In the genomic region with DNA sequence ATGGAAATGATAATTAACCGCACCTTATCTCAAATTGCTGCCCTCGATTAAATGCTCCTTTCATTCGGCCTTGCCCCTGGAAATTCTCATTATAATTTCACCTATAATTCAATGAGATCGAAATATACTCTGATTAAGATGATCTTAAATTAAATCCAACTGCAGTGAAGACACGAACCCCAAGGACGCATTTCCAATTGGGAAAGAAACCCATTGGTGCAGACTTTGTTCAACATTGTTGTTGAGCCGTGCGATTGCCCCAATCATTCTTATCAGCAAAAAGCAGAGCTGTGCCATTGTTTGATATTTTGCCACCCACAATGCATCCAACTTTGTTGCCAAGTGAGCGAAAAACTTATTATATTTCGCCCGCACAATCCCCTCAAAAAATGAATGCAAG, we compare ENCODE assay signal across 3 fruit fly cellular contexts.
TF ChIP-seq lines count a peak whose summit lies in the region.

No protein-coding gene starts in this region.

- TF ChIP-seq CTCF in S2 (optimal IDR thresholded peaks at IDR 0.05; lab: Kevin White, UChicago) = peak; percentile 56 to 63
- TF ChIP-seq CTCF in whole organism, embryonic (GFP tag; optimal IDR thresholded peaks at IDR 0.05; lab: Kevin White, UChicago) = no peak

TF ChIP-seq in whole organism, embryonic, 481 proteins besides CTCF, POLR2A, EP300 and RAD21:
- TF ChIP-seq CG10565 (GFP tag; optimal IDR thresholded peaks at IDR 0.05; lab: Kevin White, UChicago) (no peak), hth (optimal IDR thresholded peaks at IDR 0.05; lab: Kevin White, UChicago) (no peak), CG15601 (tag; optimal IDR thresholded peaks at IDR 0.05; lab: Kevin White, UChicago) (no peak), CG43689 (GFP tag; IDR thresholded peaks at IDR 0.05; lab: Robert Waterston, UW) (no peak), insv (GFP tag; optimal IDR thresholded peaks at IDR 0.05; lab: Kevin White, UChicago) (peak; percentile 96 to 99), CG4707 (GFP tag; optimal IDR thresholded peaks at IDR 0.05; lab: Kevin White, UChicago) (no peak), oc (tag; optimal IDR thresholded peaks at IDR 0.05; lab: Kevin White, UChicago) (no peak), Nf-YB (GFP tag; optimal IDR thresholded peaks at IDR 0.05; lab: Kevin White, UChicago) (no peak), CG34422 (GFP tag; IDR thresholded peaks at IDR 0.05; lab: Robert Waterston, UW) (no peak), ftz-f1 (GFP tag; optimal IDR thresholded peaks at IDR 0.05; lab: Kevin White, UChicago) (no peak), sens (GFP tag; lab: Kevin White, UChicago) (peak; percentile 18), pita (GFP tag; optimal IDR thresholded peaks at IDR 0.05; lab: Kevin White, UChicago) (peak; percentile 25), unc-4 (GFP tag; IDR thresholded peaks at IDR 0.05; lab: Robert Waterston, UW; ENCODE audit: partially characterized antibody) (no peak), Ravus (GFP tag; IDR thresholded peaks at IDR 0.05; lab: Robert Waterston, UW) (no peak), CG2202 (tag; optimal IDR thresholded peaks at IDR 0.05; lab: Kevin White, UChicago) (no peak), NC2β (GFP tag; optimal IDR thresholded peaks at IDR 0.05; lab: Kevin White, UChicago) (no peak), Nf-YC (tag; optimal IDR thresholded peaks at IDR 0.05; lab: Kevin White, UChicago) (no peak), CG6813 (GFP tag; optimal IDR thresholded peaks at IDR 0.05; lab: Kevin White, UChicago) (no peak), dmrt11E (tag; optimal IDR thresholded peaks at IDR 0.05; lab: Kevin White, UChicago) (no peak), Elba2 (GFP tag; optimal IDR thresholded peaks at IDR 0.05; lab: Kevin White, UChicago) (peak; percentile 29), crp (GFP tag; optimal IDR thresholded peaks at IDR 0.05; lab: Kevin White, UChicago) (no peak), zen (tag; optimal IDR thresholded peaks at IDR 0.05; lab: Kevin White, UChicago) (peak; percentile 69), btn (GFP tag; optimal IDR thresholded peaks at IDR 0.05; lab: Kevin White, UChicago) (no peak), cg (GFP tag; optimal IDR thresholded peaks at IDR 0.05; lab: Kevin White, UChicago) (no peak), hb (GFP tag; IDR thresholded peaks at IDR 0.05; lab: Robert Waterston, UW; ENCODE audit: partially characterized antibody) (0 out of 3 replicates have a peak, but pooled peaks have one; percentile 12), CG15269 (tag; optimal IDR thresholded peaks at IDR 0.05; lab: Kevin White, UChicago) (no peak), Rx (GFP tag; IDR thresholded peaks at IDR 0.05; lab: Robert Waterston, UW) (no peak), CG6854 (GFP tag; optimal IDR thresholded peaks at IDR 0.05; lab: Kevin White, UChicago) (no peak)

TF ChIP-seq in whole organism, prepupa, 60 proteins besides CTCF, POLR2A, EP300 and RAD21:
- no peak for TF ChIP-seq CG10669 (GFP tag; optimal IDR thresholded peaks at IDR 0.05; lab: Kevin White, UChicago)
- TF ChIP-seq svp (GFP tag; lab: Kevin White, UChicago) = peak; percentile 78
